Fruit fly (Drosophila melanogaster): ENCODE measurements around the gene BBS1.

The BBS1 gene

DNA sequence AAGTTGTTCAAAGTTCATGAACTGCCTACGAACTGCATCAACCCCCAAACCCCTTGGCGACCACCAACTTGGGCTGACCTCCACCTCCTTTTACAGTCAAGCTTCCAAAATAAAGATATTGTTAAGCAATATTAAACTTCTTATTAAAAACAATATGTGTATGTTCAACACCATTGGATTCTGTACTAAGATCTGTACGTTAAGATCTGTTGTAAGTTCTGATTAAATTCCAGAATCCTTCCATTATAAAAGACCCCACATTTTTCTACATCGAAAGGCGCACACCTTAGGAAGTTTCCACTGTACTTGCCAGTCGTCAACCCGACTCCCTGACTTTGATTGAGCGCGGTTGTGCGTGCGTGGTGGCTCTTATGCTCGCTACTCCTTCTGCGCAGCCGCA, 12.7 kb upstream of the BBS1 start:
- TF ChIP-seq CTCF (optimal IDR thresholded peaks at IDR 0.05) = no peak

DNA sequence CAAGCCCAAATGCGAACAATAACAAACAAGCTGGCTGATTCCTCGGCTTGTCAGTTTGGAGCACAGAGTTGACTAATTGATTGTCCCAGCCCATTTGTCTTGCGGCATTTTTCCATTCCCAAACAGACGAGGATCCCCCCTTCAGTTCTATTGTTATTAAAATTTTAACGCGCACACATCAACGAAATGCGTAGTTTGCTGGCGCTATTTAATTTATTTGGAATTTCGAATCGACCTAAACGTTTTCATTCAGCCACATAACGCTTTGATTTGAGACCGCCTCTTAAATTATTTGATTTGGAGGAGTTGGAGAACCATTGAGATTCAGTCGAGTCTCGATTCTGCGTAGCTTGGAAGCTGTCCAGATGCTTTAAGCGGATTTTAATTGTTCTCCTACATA, 9.8 kb upstream of the BBS1 start:
- TF ChIP-seq CG8478 (optimal IDR thresholded peaks at IDR 0.05) = no peak
- no peak for TF ChIP-seq CTCF (optimal IDR thresholded peaks at IDR 0.05)

DNA sequence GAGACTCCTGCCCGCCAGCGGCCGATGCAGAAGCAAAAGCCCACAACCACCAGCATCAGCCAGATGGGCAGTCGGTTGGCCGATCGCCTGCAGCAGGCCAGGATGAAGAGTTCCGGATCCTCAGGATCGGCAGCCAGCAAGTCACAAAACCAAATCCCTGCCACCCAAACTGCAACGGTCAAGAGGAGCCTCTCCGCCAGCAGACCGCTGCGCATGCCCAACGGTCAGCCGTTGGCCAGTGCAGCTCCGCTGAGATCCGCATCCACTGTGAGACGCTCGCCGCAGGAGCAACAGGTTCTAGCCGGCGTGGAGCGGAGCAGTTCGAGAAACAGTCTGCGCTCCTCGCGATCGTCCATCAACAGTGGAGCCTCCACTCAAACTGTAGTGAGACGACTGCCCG, 3.6 kb upstream of the BBS1 start:
- no peak for TF ChIP-seq CTCF (optimal IDR thresholded peaks at IDR 0.05)
- TF ChIP-seq CG8478 (optimal IDR thresholded peaks at IDR 0.05) = no peak

DNA sequence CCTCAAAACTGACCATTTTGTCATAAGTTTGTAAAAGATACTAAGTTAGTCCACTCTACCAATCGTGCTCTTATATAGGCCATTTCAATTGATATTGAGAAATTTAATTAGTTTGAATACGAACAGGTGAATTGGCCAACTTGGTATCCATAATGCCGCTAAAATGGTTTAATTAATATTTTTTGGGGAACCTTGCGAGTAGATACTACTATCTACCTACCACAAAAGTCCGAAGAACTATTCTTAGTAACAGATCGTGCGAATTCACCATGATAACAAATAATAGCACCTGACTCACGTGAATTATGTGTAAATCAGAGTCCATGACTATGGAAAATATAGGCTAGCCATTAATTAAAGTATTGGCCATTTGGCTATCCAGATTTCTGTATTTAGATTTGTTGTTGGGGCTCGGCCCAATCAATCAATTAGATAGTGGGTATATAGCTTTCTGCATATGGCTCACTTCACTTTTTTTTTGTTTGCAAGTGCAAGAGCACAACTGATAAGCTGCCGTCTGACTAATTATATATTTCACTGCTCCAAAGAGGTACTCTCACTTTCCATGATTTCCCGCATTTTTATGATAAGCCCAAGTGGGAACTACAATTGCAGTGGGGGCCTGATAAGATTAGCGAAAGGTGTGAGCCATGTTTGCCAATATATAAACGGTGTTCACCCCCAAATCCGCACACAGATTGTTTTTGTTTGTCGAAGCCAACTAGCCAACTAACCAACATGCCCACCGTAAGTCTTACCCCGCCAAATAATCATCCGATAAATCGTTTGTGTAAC, 2.7 kb downstream of the BBS1 start, which contains the start of the genes Acbp4 and Acbp6:
Gene Acbp4 (minus strand): TSS at position 51 of the 795 bp plus-strand sequence.
Gene Acbp6 (plus strand): TSS at position 690 of the 795 bp plus-strand sequence.
- no peak for TF ChIP-seq CTCF (optimal IDR thresholded peaks at IDR 0.05)
- no peak for TF ChIP-seq CG8478 (optimal IDR thresholded peaks at IDR 0.05)

DNA sequence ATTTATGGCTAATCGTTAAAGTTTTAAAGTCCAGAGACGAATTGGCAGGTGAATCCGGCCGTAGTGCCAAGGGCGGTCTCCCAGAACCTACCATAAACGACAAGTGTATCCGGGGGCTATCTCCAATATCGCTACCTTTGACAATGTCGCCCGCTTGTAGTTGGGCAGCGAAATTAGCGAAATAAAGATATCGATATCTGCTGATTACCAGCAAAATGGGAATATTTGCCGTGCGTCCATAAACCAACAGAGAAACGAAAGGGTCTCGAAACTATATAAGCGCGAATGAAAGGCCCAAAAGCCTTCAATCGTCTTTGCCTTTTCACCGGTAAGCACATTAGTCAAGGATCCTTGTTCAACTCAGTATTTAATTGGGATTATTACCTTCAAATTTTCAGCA, 4.9 kb downstream of the BBS1 start, which contains the start of gene Acbp3:
Gene Acbp3 (plus strand): TSS at position 301 of the 400 bp plus-strand sequence.
- TF ChIP-seq CG8478 (optimal IDR thresholded peaks at IDR 0.05) (no peak), CTCF (optimal IDR thresholded peaks at IDR 0.05) (no peak)

DNA sequence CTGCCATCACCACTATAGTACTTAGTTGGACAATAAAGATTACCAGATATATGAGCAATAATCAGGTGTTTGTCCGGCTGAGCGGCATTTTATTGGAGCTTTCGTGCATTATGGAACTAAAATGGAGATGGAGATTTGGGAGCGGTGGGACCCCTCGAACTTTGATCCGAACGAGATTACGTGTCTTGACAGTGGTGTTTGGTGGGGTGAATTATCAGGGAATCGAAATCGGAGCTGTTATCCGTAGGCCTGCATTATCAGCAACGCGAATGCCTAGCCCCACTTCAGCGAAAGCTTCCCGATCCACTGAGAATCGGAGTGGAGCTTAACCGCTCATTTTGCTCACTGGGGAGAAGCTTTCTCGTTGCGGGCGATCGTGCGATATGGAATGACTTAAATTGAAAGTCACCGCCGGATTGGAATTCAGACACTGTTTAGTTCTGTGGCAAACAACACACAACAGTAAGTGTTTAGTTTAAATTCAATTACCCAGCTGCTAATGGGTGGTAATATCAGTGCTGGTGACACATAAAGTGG, 5.8 kb downstream of the BBS1 start, which contains the start of gene Acbp2:
Gene Acbp2 (plus strand): TSS at position 417 of the 537 bp plus-strand sequence.
- no peak for TF ChIP-seq CTCF (optimal IDR thresholded peaks at IDR 0.05)
- TF ChIP-seq CG8478 (optimal IDR thresholded peaks at IDR 0.05) = no peak

DNA sequence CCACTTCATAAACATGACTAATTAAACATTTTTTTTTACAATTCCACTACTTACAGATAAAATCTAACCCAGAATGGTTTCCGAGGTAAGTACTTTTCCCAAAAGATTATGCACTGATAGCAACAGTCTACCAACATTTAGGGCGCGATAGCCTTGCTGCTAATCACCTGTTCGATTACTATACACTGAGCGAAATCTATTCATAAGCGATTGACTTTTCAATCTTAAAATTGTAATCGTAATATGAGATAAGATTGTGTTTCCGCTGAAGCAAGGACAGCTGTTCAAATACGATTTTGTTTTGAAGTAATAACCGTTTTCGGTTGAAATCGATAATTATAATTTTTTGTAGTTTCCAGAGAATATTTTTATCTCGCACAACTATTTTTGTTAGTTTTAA, 6.9 kb downstream of the BBS1 start:
- TF ChIP-seq CTCF (optimal IDR thresholded peaks at IDR 0.05) (no peak), CG8478 (optimal IDR thresholded peaks at IDR 0.05) (no peak)

DNA sequence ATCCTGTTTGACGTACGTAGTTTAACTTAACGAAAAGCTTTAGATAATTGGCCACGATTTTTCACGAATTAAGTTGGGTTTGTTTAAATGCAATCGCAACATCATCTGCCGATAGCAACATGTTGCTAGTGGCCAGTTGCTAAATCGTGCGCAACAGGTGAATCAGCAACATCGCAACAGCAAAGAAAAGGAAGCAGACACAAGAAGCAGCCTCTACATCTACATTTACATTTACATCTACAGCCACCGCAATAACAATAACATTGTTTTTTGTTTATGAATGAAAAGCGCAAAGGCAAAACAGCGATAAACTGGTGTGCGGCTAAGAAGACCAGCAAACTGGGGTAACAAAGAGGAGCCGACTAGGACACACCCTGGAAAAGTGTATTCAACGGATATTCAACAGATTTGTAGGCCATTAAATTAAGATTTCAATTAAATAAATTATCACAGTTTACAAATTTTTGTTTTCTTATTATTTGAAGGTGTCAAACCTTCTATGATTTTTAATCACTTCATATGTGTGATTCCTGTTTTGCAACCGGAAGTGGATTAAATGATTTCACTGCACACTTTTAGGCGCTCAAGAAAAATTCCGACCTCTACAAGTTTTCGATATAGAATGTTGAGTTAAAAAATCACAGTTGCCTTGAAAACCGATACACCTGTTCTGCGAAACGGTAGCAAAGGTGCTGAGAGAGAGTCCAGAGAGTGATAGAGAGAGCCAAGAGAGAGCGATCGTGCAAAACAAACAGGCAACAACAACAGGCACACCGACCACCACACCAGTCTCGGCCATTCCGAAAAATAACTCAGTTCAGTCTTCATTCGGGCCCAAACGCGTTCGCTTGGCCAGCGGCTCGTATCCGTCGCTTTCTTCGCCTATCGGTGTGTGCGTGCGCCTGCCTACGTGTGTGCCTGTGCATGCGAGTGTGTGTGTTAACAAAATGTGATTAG, 8.3 kb downstream of the BBS1 start, which contains the start of gene melt:
Gene melt (plus strand): TSS at position 818 of the 957 bp plus-strand sequence.
- TF ChIP-seq CTCF (optimal IDR thresholded peaks at IDR 0.05) (no peak), CG8478 (optimal IDR thresholded peaks at IDR 0.05) (no peak)

DNA sequence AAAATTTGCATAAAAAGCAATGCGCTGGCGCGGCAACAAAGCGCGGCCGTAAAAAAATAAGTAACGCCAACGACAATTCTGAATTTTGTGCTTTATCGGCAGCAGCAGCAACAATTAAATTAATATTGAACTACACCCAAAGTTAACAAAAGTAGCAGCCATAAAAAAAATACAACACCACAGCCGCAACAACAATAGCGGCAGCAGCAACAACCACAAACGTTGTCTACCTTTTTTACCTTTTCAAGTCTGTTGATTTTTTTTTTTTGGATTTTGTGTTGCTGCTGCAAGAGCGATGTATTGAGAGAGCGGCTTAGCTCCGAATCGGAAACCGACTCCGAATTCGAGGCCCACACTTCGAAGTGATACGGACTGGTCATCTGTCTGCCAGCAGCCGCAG, 9.1 kb downstream of the BBS1 start:
- TF ChIP-seq CG8478 (optimal IDR thresholded peaks at IDR 0.05) (no peak), CTCF (optimal IDR thresholded peaks at IDR 0.05) (no peak)

DNA sequence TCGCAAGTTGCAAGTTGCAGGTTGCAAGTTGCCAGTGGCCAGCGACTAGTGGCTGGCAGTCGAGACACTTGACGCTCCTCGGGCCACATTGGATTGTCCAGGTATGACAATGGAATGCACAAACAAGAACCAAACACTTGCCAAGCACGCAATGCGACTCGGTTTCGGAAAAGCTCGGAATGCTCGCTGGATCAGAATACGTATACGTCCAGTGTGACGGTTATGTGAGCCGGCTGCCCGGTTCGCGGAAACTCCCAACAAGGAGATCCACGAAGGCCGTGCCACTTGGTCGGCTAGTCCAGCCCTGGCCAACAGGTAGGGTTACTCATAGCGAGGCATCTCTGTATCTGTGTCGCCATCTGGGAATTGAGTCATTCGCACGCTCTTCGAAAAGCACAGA, 11.0 kb downstream of the BBS1 start:
- no peak for TF ChIP-seq CG8478 (optimal IDR thresholded peaks at IDR 0.05)
- no peak for TF ChIP-seq CTCF (optimal IDR thresholded peaks at IDR 0.05)

DNA sequence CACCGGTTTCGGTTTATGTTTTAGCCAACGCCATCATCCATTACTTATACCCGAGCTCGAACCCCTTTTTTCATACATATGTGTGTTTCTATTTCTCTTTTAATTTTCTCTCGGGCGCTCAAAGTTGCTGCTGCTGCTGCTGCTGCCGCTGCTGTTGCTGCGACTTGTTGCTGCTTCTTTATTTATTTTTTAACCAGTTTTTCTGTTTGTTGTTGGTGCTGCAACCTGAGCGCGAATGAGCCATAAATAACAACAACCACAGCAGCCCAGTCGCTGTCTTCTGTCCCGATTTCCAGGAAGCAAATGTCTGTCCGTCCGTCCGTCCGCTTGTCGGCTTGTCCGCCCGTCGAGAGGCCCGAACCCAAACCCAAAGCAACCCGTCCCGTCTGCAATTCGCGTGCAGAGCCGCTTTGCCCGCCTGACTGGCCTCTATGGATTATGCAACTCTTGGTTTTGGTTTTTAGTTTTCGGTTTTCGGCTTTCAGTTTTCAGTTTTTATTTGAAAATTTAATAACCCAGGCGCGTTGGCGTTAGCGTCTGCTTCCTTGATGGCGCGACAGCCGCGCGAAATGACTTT, 12.0 kb downstream of the BBS1 start:
- TF ChIP-seq CTCF (optimal IDR thresholded peaks at IDR 0.05) = no peak
- no peak for TF ChIP-seq CG8478 (optimal IDR thresholded peaks at IDR 0.05)

DNA sequence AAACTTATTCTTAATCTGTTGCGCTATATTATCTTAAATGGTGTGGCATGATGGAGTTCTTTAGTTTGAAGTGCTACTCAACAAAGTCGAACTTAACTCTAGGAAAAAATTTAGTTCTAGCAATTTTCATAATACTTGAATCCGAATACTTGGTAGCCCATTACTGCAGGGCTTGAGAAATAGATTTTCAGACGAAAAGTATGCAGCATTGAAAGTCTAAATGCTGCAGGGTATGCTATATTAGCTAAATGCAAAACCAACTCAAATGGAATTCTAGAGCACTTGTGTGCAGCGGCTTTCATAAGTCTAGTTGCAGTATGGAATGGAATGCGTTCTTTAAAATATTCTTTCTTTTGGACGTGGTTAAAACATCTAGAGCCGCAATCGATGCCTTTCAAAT, 17.6 kb downstream of the BBS1 start:
- TF ChIP-seq CG8478 (optimal IDR thresholded peaks at IDR 0.05) (no peak), CTCF (optimal IDR thresholded peaks at IDR 0.05) (no peak)

DNA sequence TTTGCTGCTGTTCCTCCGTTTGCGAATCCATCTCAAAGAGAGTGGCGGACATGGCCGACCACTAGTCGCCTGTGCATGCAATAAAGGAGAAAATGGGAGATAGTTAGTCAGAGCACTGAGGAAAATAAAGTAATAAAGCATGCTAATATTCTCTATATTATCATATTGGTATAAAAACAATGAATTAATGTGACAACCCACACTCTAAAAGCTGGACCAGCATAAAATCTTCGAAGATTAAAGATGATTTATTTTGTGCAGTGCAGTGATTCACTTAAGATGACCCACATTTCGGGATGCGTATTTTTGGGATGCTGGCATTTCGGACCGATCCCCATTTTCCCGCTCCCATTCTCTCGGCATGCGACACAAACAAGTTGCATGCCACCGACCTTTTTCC, 22.1 kb downstream of the BBS1 start:
- TF ChIP-seq CTCF (optimal IDR thresholded peaks at IDR 0.05) = no peak
- TF ChIP-seq CG8478 (optimal IDR thresholded peaks at IDR 0.05) = no peak

DNA sequence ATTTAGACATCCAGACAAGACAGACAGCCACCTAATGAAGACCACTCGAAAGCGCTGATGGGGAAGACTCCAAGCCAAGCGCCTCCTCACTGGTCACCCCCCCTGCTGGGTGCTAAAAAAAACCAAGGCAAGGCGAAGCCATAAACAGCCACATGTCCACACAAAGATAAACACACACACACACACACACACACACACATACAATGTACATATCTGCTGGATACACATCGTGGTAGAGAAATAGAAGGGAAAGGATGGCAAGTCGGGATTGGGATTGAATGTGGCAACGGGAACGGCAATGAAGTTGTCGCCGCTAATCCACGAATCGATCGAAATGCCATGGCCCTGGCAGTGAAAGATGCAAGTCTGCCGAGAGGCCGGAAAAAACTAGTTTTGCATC, 23.7 kb downstream of the BBS1 start:
- TF ChIP-seq CTCF (optimal IDR thresholded peaks at IDR 0.05) (no peak), CG8478 (optimal IDR thresholded peaks at IDR 0.05) (no peak)

DNA sequence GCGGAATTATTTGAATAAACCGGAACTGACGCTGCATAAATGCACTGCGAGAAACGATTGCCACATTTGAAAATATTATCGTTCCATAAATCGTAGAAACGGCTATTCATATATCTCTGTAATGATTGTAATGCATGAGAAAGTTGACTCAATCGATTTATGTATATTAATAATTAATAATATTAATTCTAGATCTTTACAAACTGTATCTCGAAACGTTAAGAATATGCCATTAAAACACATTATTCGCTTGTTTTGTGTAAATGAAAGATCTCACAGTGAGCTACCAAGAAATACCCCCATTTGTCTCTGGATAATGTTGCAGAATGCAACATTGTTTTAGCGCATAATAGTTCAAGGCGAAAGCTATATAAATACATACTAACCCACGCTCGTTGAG, 24.1 kb downstream of the BBS1 start:
- TF ChIP-seq CTCF (optimal IDR thresholded peaks at IDR 0.05) = no peak

Data from S2 (cell line).